Fruit fly (Drosophila melanogaster) whole organism, prepupa: ENCODE results near the gene Argk2.

ENCODE experiments used
- Blimp-1 ChIP-seq: fragments of 200-800 bp; sonication (Bioruptor generic); optimal IDR thresholded peaks from 3 replicates; lab custom pipeline; 2017; ENCODE audit warnings: missing biosample characterization, missing genetic modification characterization, mild to moderate bottlenecking, moderate library complexity, missing genetic modification reagents
- CG10669 ChIP-seq: fragments of 200-800 bp; sonication (Bioruptor generic); optimal IDR thresholded peaks from 3 replicates; lab custom pipeline; 2018; ENCODE audit warnings: missing biosample characterization, mild to moderate bottlenecking, missing genetic modification characterization, moderate library complexity
- CG11294 ChIP-seq: fragments of 200-800 bp; sonication (Bioruptor generic); IDR thresholded peaks from 2 replicates; pipeline ENCODE4 v1.3.6; 2022; ENCODE audit warnings: missing biosample characterization, missing genetic modification characterization
- CG11762 ChIP-seq: fragments of 200-800 bp; sonication (Bioruptor generic); optimal IDR thresholded peaks from 3 replicates; lab custom pipeline; 2016; ENCODE audit warnings: missing biosample characterization, missing genetic modification characterization; ENCODE audit not compliant: insufficient read depth
- CG11902 ChIP-seq: fragments of 200-800 bp; sonication (Bioruptor generic); optimal IDR thresholded peaks from 3 replicates; lab custom pipeline; 2016; ENCODE audit warnings: missing biosample characterization, missing genetic modification characterization
- CG15336 ChIP-seq: fragments of 200-800 bp; sonication (Bioruptor generic); IDR thresholded peaks from 2 replicates; pipeline ENCODE4 v1.3.6; 2022; ENCODE audit warnings: missing biosample characterization, missing genetic modification characterization
- CG16779 ChIP-seq: fragments of 200-800 bp; sonication (Bioruptor generic); optimal IDR thresholded peaks from 3 replicates; lab custom pipeline; 2017; ENCODE audit warnings: missing biosample characterization, mild to moderate bottlenecking, missing genetic modification characterization
- CG31627 ChIP-seq: fragments of 200-800 bp; sonication (Bioruptor generic); optimal IDR thresholded peaks from 3 replicates; lab custom pipeline; 2016; ENCODE audit warnings: missing biosample characterization, missing genetic modification characterization
- CG34406 ChIP-seq: fragments of 200-800 bp; sonication (Bioruptor generic); optimal IDR thresholded peaks from 3 replicates; lab custom pipeline; 2016; ENCODE audit warnings: missing biosample characterization, missing genetic modification characterization
- CG3919 ChIP-seq: fragments of 200-800 bp; sonication (Bioruptor generic); optimal IDR thresholded peaks from 3 replicates; lab custom pipeline; 2016; ENCODE audit warnings: missing biosample characterization, missing genetic modification characterization
- CG6163 ChIP-seq: fragments of 200-800 bp; sonication (Bioruptor generic); IDR thresholded peaks from 3 replicates; pipeline ENCODE4 v1.3.6; 2022; ENCODE audit warnings: missing biosample characterization, missing genetic modification characterization
- CG6792 ChIP-seq: fragments of 200-800 bp; sonication (Bioruptor generic); optimal IDR thresholded peaks from 3 replicates; lab custom pipeline; 2016; ENCODE audit warnings: missing biosample characterization, missing genetic modification characterization
- CG7368 ChIP-seq: fragments of 200-800 bp; sonication (Bioruptor generic); optimal IDR thresholded peaks from 3 replicates; lab custom pipeline; 2016; ENCODE audit warnings: missing biosample characterization, missing genetic modification characterization
- CG8119 ChIP-seq: fragments of 200-800 bp; sonication (Bioruptor generic); IDR thresholded peaks from 3 replicates; pipeline ENCODE4 v1.3.6; 2022; ENCODE audit warnings: missing biosample characterization, missing genetic modification characterization
- CG8319 ChIP-seq: fragments of 200-800 bp; sonication (Bioruptor generic); optimal IDR thresholded peaks from 3 replicates; lab custom pipeline; 2016; ENCODE audit warnings: missing biosample characterization, missing genetic modification characterization
- CG8632 ChIP-seq: fragments of 200-800 bp; sonication (Bioruptor generic); optimal IDR thresholded peaks from 3 replicates; lab custom pipeline; 2016; ENCODE audit warnings: missing biosample characterization, missing genetic modification characterization
- Eip75B ChIP-seq: fragments of 200-800 bp; sonication (Bioruptor generic); optimal IDR thresholded peaks from 3 replicates; lab custom pipeline; 2016; ENCODE audit warnings: missing biosample characterization, missing genetic modification characterization
- Ets21C ChIP-seq: fragments of 200-800 bp; sonication (Bioruptor generic); optimal IDR thresholded peaks from 3 replicates; lab custom pipeline; 2016; ENCODE audit warnings: missing biosample characterization, missing genetic modification characterization
- Ets96B ChIP-seq: fragments of 200-800 bp; optimal IDR thresholded peaks from 2 replicates; lab custom pipeline; 2019; ENCODE audit warnings: missing biosample characterization, mild to moderate bottlenecking, missing genetic modification characterization, moderate library complexity
- Gug ChIP-seq: fragments of 200-800 bp; sonication (Bioruptor generic); IDR thresholded peaks from 2 replicates; pipeline ENCODE4 v1.3.6; 2022; ENCODE audit warnings: missing biosample characterization, missing genetic modification characterization
- Hr38 ChIP-seq: sonication (Bioruptor generic); optimal IDR thresholded peaks from 2 replicates; lab custom pipeline; 2016; ENCODE audit warnings: missing biosample characterization, missing genetic modification characterization
- Hr39 ChIP-seq: fragments of 200-800 bp; sonication (Bioruptor generic); optimal IDR thresholded peaks from 2 replicates; lab custom pipeline; 2016; ENCODE audit warnings: missing biosample characterization, missing genetic modification characterization
- Hr4 ChIP-seq: fragments of 200-800 bp; sonication (Bioruptor generic); optimal IDR thresholded peaks from 3 replicates; lab custom pipeline; 2016; ENCODE audit warnings: missing biosample characterization, missing genetic modification characterization
- Lpt ChIP-seq: fragments of 200-800 bp; sonication (Bioruptor generic); optimal IDR thresholded peaks from 3 replicates; lab custom pipeline; 2016; ENCODE audit warnings: missing biosample characterization, missing genetic modification characterization
- Met ChIP-seq: fragments of 200-800 bp; sonication (Bioruptor generic); optimal IDR thresholded peaks from 3 replicates; lab custom pipeline; 2016; ENCODE audit warnings: missing biosample characterization, missing genetic modification characterization
- OdsH ChIP-seq: fragments of 200-800 bp; sonication (Bioruptor generic); optimal IDR thresholded peaks from 3 replicates; lab custom pipeline; 2016; ENCODE audit warnings: missing biosample characterization, missing genetic modification characterization
- Smox ChIP-seq: fragments of 200-800 bp; sonication (Bioruptor generic); optimal IDR thresholded peaks from 3 replicates; lab custom pipeline; 2016; ENCODE audit warnings: missing biosample characterization, missing genetic modification characterization
- achi ChIP-seq: fragments of 200-800 bp; sonication (Bioruptor generic); optimal IDR thresholded peaks from 3 replicates; lab custom pipeline; 2016; ENCODE audit warnings: missing biosample characterization, missing genetic modification characterization
- cyc ChIP-seq: fragments of 200-800 bp; sonication (Bioruptor generic); optimal IDR thresholded peaks from 3 replicates; lab custom pipeline; 2016; ENCODE audit warnings: missing biosample characterization, missing genetic modification characterization
- dac ChIP-seq: fragments of 200-800 bp; sonication (Bioruptor generic); optimal IDR thresholded peaks from 2 replicates; lab custom pipeline; 2017; ENCODE audit warnings: missing biosample characterization, mild to moderate bottlenecking, missing genetic modification characterization
- dsx ChIP-seq: fragments of 200-800 bp; optimal IDR thresholded peaks from 3 replicates; lab custom pipeline; 2019; ENCODE audit warnings: missing biosample characterization, mild to moderate bottlenecking, missing genetic modification characterization, moderate library complexity; ENCODE audit not compliant: poor library complexity, severe bottlenecking
- eg ChIP-seq: fragments of 200-800 bp; sonication (Bioruptor generic); IDR thresholded peaks from 3 replicates; pipeline ENCODE4 v1.3.6; 2022; ENCODE audit warnings: missing biosample characterization, missing genetic modification characterization
- fd59A ChIP-seq: fragments of 200-800 bp; sonication (Bioruptor generic); optimal IDR thresholded peaks from 2 replicates; lab custom pipeline; 2017; ENCODE audit warnings: missing biosample characterization, mild to moderate bottlenecking, missing genetic modification characterization, missing genetic modification reagents
- fd85E ChIP-seq: fragments of 200-800 bp; sonication (Bioruptor generic); optimal IDR thresholded peaks from 3 replicates; lab custom pipeline; 2016; ENCODE audit warnings: missing biosample characterization, missing genetic modification characterization
- fkh ChIP-seq: fragments of 200-800 bp; sonication (Bioruptor generic); optimal IDR thresholded peaks from 3 replicates; lab custom pipeline; 2017; ENCODE audit warnings: missing biosample characterization, mild to moderate bottlenecking, missing genetic modification characterization, moderate library complexity
- lz ChIP-seq: fragments of 200-800 bp; sonication (Bioruptor generic); optimal IDR thresholded peaks from 3 replicates; lab custom pipeline; 2016; ENCODE audit warnings: missing biosample characterization, missing genetic modification characterization
- net ChIP-seq: fragments of 200-800 bp; sonication (Bioruptor generic); optimal IDR thresholded peaks from 3 replicates; lab custom pipeline; 2016; ENCODE audit warnings: missing biosample characterization, missing genetic modification characterization
- pdm3 ChIP-seq: fragments of 200-800 bp; sonication (Bioruptor generic); optimal IDR thresholded peaks from 3 replicates; lab custom pipeline; 2016; ENCODE audit warnings: missing biosample characterization, missing genetic modification characterization
- spab ChIP-seq: fragments of 200-800 bp; sonication (Bioruptor generic); optimal IDR thresholded peaks from 2 replicates; lab custom pipeline; 2017; ENCODE audit warnings: missing biosample characterization, mild to moderate bottlenecking, missing genetic modification characterization, missing genetic modification reagents
- svp ChIP-seq: fragments of 200-800 bp; sonication (Bioruptor generic); peaks from one replicate; lab custom pipeline; 2016; ENCODE audit warnings: missing biosample characterization, missing genetic modification characterization
- topi ChIP-seq: fragments of 200-800 bp; sonication (Bioruptor generic); optimal IDR thresholded peaks from 3 replicates; lab custom pipeline; 2016; ENCODE audit warnings: missing biosample characterization, missing genetic modification characterization
- vri ChIP-seq: fragments of 200-800 bp; sonication (Bioruptor generic); optimal IDR thresholded peaks from 3 replicates; lab custom pipeline; 2016; ENCODE audit warnings: missing biosample characterization, mild to moderate bottlenecking, missing genetic modification characterization

Argk2 gene

DNA sequence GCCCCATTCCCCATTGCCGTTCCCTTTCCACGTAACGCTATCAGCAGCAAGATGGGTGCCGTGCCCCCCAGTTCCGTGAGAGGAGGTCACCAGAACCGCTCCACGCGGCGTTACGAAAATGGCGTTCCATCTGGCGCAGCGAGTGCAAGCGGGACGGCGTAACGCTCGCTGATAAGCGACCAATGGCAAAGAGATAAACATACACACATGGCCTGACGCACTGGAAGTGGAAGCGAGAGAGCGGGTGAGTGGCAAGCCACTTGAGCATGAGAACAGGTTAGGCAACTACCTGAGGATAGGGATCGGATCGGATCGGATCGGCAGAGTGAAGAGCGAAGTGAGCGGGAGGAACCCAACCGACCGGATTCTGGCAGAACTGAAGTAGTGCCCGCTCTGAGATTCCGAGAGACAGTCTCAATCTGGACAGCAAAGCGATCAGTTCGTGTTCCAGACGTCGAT, 42.4 kb upstream of the Argk2 start, which contains the start of gene Doc3 (continued):
- no peak for TF ChIP-seq CG11294 (GFP tag; lab: Robert Waterston, UW)
- no peak for TF ChIP-seq Ets21C
- no peak for TF ChIP-seq CG6792 (GFP tag; lab: Kevin White, UChicago)
- TF ChIP-seq CG10669 (GFP tag; lab: Kevin White, UChicago): no peak
- no peak for TF ChIP-seq Blimp-1 (GFP tag; lab: Kevin White, UChicago)
- no peak for TF ChIP-seq cyc (GFP tag; lab: Kevin White, UChicago)
- TF ChIP-seq net (GFP tag; lab: Kevin White, UChicago): no peak
- no peak for TF ChIP-seq Hr39 (GFP tag; lab: Kevin White, UChicago)
- TF ChIP-seq CG16779 (tag; lab: Kevin White, UChicago): no peak
- TF ChIP-seq CG31627 (GFP tag; lab: Kevin White, UChicago): no peak
- no peak for TF ChIP-seq Hr4 (GFP tag; lab: Kevin White, UChicago)
- no peak for TF ChIP-seq CG34406 (GFP tag; lab: Kevin White, UChicago)
- TF ChIP-seq pdm3 (GFP tag; lab: Kevin White, UChicago): no peak
- no peak for TF ChIP-seq lz
- no peak for TF ChIP-seq CG8632 (GFP tag; lab: Kevin White, UChicago)
- no peak for TF ChIP-seq vri (GFP tag; lab: Kevin White, UChicago)
- TF ChIP-seq fd59A: no peak
- TF ChIP-seq CG7368: no peak
- no peak for TF ChIP-seq CG15336
- TF ChIP-seq achi (GFP tag; lab: Kevin White, UChicago): no peak
- no peak for TF ChIP-seq Eip75B (GFP tag; lab: Kevin White, UChicago)
- no peak for TF ChIP-seq CG8119 (GFP tag; lab: Robert Waterston, UW)
- TF ChIP-seq dsx (GFP tag; lab: Kevin White, UChicago): no peak
- no peak for TF ChIP-seq Gug

DNA sequence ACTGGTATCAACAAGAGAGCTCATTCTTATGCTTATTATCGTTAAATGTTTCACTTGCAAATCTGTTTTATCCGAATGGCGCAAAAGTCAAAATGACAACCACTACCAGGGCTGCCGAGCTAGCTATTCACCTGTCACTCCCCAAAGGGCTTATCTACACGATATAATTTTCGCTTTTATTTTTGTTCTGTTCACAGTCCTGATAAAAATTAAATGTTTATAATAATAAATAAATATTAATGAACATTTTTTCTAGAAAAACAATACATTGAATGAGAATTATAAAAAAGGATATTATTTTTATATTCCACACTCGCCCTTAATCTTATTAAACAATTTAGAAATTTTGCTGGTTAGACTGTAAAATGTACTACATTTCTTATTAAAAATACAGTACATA, 37.5 kb upstream of the Argk2 start, which contains the start of gene CG5194:
TSS of gene CG5194 (minus strand) at position 101 of the 400 bp plus-strand sequence.
- no peak for TF ChIP-seq cyc (GFP tag; lab: Kevin White, UChicago)
- TF ChIP-seq CG8319 (GFP tag; lab: Kevin White, UChicago): no peak
- TF ChIP-seq CG8632 (GFP tag; lab: Kevin White, UChicago): no peak
- TF ChIP-seq, all 60 proteins: peak for 0

DNA sequence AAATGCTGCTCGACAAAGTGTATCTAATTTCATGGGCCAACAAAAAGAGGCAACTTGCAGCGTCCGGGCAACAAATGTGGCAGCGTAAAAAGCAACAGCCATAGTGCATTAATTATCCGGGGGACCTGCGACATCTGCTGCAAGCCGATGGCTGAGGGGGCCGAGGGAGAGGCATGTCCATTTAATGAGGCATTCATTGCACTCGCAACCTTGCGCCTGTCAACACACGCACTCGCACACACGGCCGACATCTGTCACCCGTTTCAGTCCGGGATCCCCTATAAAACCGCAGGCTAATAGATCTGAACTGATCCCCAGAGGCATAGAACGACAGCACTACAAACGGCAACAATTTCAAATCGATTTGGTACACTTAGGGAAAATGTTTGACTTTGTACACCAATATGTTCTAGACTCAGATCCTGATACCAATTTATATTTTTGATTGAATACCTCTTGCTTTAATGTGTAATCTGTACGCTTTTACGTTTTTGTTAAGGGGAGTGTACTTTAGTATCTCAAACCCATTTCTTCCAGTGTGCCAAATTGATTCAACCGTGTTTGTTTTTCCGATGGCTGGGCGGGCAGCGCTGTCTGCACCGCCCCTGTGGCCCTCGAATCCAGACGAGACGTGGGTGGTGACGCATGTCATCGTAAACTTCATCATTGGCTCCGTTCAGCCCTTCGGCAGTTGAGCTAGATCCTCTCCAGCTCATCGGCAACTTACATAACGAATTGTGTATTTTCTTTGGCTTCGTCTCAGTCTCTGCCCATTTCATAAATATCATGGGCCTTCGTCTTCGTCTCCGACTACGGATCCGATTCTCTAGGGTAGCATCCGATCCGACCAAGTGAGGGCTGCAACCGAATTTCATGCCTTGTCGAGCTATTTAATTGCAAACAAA, 35.5 kb upstream of the Argk2 start:
- no peak for TF ChIP-seq net (GFP tag; lab: Kevin White, UChicago)
- TF ChIP-seq CG3919 (GFP tag; lab: Kevin White, UChicago): peak; percentile 21
- TF ChIP-seq fd85E (GFP tag; lab: Kevin White, UChicago): no peak
- TF ChIP-seq svp (GFP tag; lab: Kevin White, UChicago): peak; percentile 48
- TF ChIP-seq CG10669 (GFP tag; lab: Kevin White, UChicago): peak; percentile 18
- no peak for TF ChIP-seq Smox (GFP tag; lab: Kevin White, UChicago)
- TF ChIP-seq Met (GFP tag; lab: Kevin White, UChicago): no peak
- TF ChIP-seq lz: no peak
- no peak for TF ChIP-seq Gug
- TF ChIP-seq Ets21C: no peak
- TF ChIP-seq CG11902: no peak
- TF ChIP-seq CG8119 (GFP tag; lab: Robert Waterston, UW): no peak
- TF ChIP-seq topi (GFP tag; lab: Kevin White, UChicago): no peak
- no peak for TF ChIP-seq CG11762 (GFP tag; lab: Kevin White, UChicago)
- TF ChIP-seq eg: no peak
- TF ChIP-seq achi (GFP tag; lab: Kevin White, UChicago): no peak
- TF ChIP-seq fkh (GFP tag; lab: Kevin White, UChicago): peak; percentile 0
- no peak for TF ChIP-seq OdsH (GFP tag; lab: Kevin White, UChicago)
- no peak for TF ChIP-seq Lpt (GFP tag; lab: Kevin White, UChicago)
- TF ChIP-seq CG6163: peak; percentile 61
- TF ChIP-seq Eip75B (GFP tag; lab: Kevin White, UChicago): peak; percentile 16
- no peak for TF ChIP-seq CG16779 (tag; lab: Kevin White, UChicago)
- no peak for TF ChIP-seq Hr38 (GFP tag; lab: Kevin White, UChicago)
- TF ChIP-seq dsx (GFP tag; lab: Kevin White, UChicago): peak; percentile 12
- TF ChIP-seq dac: no peak
- TF ChIP-seq Ets96B: peak; percentile 6
- TF ChIP-seq spab (GFP tag; lab: Kevin White, UChicago): peak; percentile 22
